Fruit fly (Drosophila melanogaster) whole organism, pupa: ENCODE data around the gene Vdup1.

Source experiments
- CG10348 ChIP-seq: fragments of 200-800 bp; sonication (Bioruptor generic); IDR thresholded peaks from 2 replicates; pipeline ENCODE4 v1.3.6; 2022; ENCODE audit warnings: missing biosample characterization, missing genetic modification characterization
- CG12605 ChIP-seq: fragments of 200-800 bp; sonication (Bioruptor generic); IDR thresholded peaks from 2 replicates; pipeline ENCODE4 v1.3.6; 2022; ENCODE audit warnings: missing biosample characterization, missing genetic modification characterization
- CG13204 ChIP-seq: fragments of 200-800 bp; sonication (Bioruptor generic); optimal IDR thresholded peaks from 2 replicates; lab custom pipeline; 2018; ENCODE audit warnings: missing biosample characterization, mild to moderate bottlenecking, missing genetic modification characterization, moderate library complexity
- CG14655 ChIP-seq: fragments of 200-800 bp; sonication (Bioruptor generic); optimal IDR thresholded peaks from 3 replicates; lab custom pipeline; 2017; ENCODE audit warnings: mild to moderate bottlenecking, missing biosample characterization, missing genetic modification reagents, missing genetic modification characterization
- CG15710 ChIP-seq: fragments of 200-800 bp; sonication (Bioruptor generic); optimal IDR thresholded peaks from 2 replicates; lab custom pipeline; 2018; ENCODE audit warnings: missing biosample characterization, mild to moderate bottlenecking, missing genetic modification characterization, moderate library complexity
- CG17806 ChIP-seq: fragments of 200-800 bp; sonication (Bioruptor generic); optimal IDR thresholded peaks from 2 replicates; lab custom pipeline; 2018; ENCODE audit warnings: missing biosample characterization, mild to moderate bottlenecking, missing genetic modification characterization, moderate library complexity
- CG32121 ChIP-seq: fragments of 200-800 bp; sonication (Bioruptor generic); IDR thresholded peaks from 2 replicates; pipeline ENCODE4 v1.3.6; 2022; ENCODE audit warnings: missing biosample characterization, missing genetic modification characterization
- CG34367 ChIP-seq: fragments of 200-800 bp; sonication (Bioruptor generic); optimal IDR thresholded peaks from 2 replicates; lab custom pipeline; 2018; ENCODE audit warnings: missing biosample characterization, mild to moderate bottlenecking, missing genetic modification characterization
- CG4496 ChIP-seq: fragments of 200-800 bp; sonication (Bioruptor generic); IDR thresholded peaks from 3 replicates; pipeline ENCODE4 v1.3.6; 2022; ENCODE audit warnings: missing biosample characterization, missing genetic modification characterization
- CG8159 ChIP-seq: fragments of 200-800 bp; sonication (Bioruptor generic); optimal IDR thresholded peaks from 3 replicates; lab custom pipeline; 2018; ENCODE audit warnings: missing biosample characterization, mild to moderate bottlenecking, missing genetic modification characterization, moderate library complexity
- CG8301 ChIP-seq: fragments of 200-800 bp; sonication (Bioruptor generic); optimal IDR thresholded peaks from 2 replicates; lab custom pipeline; 2018; ENCODE audit warnings: missing biosample characterization, mild to moderate bottlenecking, missing genetic modification characterization
- CG9948 ChIP-seq: fragments of 200-800 bp; sonication (Bioruptor generic); optimal IDR thresholded peaks from 2 replicates; lab custom pipeline; 2018; ENCODE audit warnings: missing biosample characterization, mild to moderate bottlenecking, missing genetic modification characterization, moderate library complexity
- D1 ChIP-seq: fragments of 200-800 bp; sonication (Bioruptor generic); optimal IDR thresholded peaks from 2 replicates; lab custom pipeline; 2018; ENCODE audit warnings: missing biosample characterization, mild to moderate bottlenecking, missing genetic modification characterization, moderate library complexity
- EcR ChIP-seq: fragments of 200-800 bp; sonication (Bioruptor generic); optimal IDR thresholded peaks from 3 replicates; lab custom pipeline; 2019; ENCODE audit warnings: missing biosample characterization, missing genetic modification characterization, mild to moderate bottlenecking, moderate library complexity, missing genetic modification reagents
- Ets98B ChIP-seq: fragments of 200-800 bp; sonication (Bioruptor generic); IDR thresholded peaks from 2 replicates; pipeline ENCODE4 v1.3.6; 2022; ENCODE audit warnings: missing biosample characterization, missing genetic modification characterization
- Pif1A ChIP-seq: fragments of 200-800 bp; sonication (Bioruptor generic); optimal IDR thresholded peaks from 3 replicates; lab custom pipeline; 2016; ENCODE audit warnings: missing biosample characterization, missing genetic modification characterization
- Pif1B ChIP-seq: fragments of 200-800 bp; sonication (Bioruptor generic); optimal IDR thresholded peaks from 3 replicates; lab custom pipeline; 2016; ENCODE audit warnings: missing biosample characterization, missing genetic modification characterization
- Snoo ChIP-seq: fragments of 200-800 bp; sonication (Bioruptor generic); optimal IDR thresholded peaks from 3 replicates; lab custom pipeline; 2017; ENCODE audit warnings: missing biosample characterization, mild to moderate bottlenecking, missing genetic modification characterization, inconsistent platforms
- fd96Ca ChIP-seq: fragments of 200-800 bp; sonication (Bioruptor generic); IDR thresholded peaks from 3 replicates; pipeline ENCODE4 v1.3.6; 2022; ENCODE audit warnings: missing biosample characterization, missing genetic modification characterization
- gl ChIP-seq: fragments of 200-800 bp; sonication (Bioruptor generic); optimal IDR thresholded peaks from 2 replicates; lab custom pipeline; 2018; ENCODE audit warnings: missing biosample characterization, mild to moderate bottlenecking, missing genetic modification characterization
- rn ChIP-seq: fragments of 200-800 bp; sonication (Bioruptor generic); IDR thresholded peaks from 2 replicates; pipeline ENCODE4 v1.3.6; 2022; ENCODE audit warnings: missing biosample characterization, missing genetic modification characterization

Vdup1 gene

DNA sequence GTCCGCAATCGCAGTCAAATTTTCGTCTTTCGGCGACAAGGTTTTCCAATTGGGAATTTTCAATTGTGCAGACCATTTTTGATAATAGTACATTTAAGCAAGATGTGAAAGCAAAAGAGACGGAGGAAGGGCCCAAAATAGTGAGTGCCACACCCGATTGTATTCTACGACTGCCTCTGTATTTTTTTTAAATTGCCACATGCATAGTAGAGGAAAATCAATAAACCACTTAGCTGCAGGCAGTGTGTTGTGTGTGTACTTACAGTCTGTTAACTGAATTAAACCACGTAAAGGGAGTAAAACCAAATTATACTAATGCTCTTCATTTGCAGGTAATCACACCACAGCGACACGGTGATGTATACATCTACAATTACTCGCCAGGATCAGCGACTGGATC, 7.0 kb downstream of the Vdup1 start:
- TF ChIP-seq CG10348 (GFP tag; lab: Robert Waterston, UW) (no peak), Snoo (no peak)
- TF ChIP-seq, all 21 proteins: peak for 0

- no peak for TF ChIP-seq CG17806 (tag; lab: Kevin White, UChicago)
- no peak for TF ChIP-seq Snoo
- TF ChIP-seq CG34367, result no peak
- TF ChIP-seq CG9948 (tag; lab: Kevin White, UChicago), result no peak
- TF ChIP-seq CG13204 (GFP tag; lab: Kevin White, UChicago), result no peak
- TF ChIP-seq EcR (GFP tag; lab: Kevin White, UChicago), result no peak
These were observed 12.0 kb downstream of the Vdup1 start for dm6 chr3L:166789-167132.

DNA sequence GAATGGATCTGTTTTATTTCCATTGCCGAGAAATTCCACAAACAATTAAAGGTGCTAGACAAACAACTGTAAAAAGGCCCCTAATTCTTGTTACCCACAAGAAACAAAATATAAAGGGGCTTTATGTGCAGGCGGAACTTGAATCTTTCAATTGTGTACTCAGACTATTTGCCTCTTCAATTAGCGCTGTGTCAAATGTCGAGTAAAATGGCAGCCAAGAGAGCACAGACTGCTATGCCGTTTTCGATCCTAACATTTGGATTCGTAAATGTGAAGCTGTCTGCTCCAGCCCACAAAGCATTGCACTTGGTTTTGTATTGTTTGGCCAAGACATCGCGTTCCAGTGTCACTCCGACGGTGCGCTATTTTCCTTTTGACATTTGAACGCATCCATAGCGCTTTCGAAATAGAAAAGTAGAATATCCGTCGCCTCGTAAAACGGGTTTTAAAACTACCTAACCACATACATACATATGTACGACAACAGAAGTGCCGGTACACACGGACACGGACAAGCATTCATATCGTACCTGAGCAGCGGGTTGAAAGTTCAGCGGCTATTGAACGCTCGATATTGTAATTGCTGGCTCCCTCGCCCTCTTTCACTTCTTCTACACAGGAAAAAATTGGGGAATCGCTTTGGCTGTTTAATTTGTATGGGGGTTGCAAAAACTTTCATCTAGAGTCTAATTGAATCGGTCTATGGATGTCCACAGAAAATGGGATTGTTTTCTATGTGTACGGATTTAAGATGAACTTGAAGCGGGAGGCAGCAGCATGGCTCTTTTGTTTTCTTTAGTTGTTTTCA, 12.6 kb downstream of the Vdup1 start:
- no peak for TF ChIP-seq CG32121 (GFP tag; lab: Robert Waterston, UW)
- TF ChIP-seq CG10348 (GFP tag; lab: Robert Waterston, UW), result no peak
- TF ChIP-seq Snoo, result peak; percentile 0
- TF ChIP-seq CG9948 (tag; lab: Kevin White, UChicago), result peak; percentile 48
- 0 out of 3 replicates have a peak, but pooled peaks have one; percentile 63 for TF ChIP-seq CG4496 (GFP tag; lab: Robert Waterston, UW)
- TF ChIP-seq CG13204 (GFP tag; lab: Kevin White, UChicago), result peak; percentile 62
- TF ChIP-seq CG8301 (tag; lab: Kevin White, UChicago), result peak; percentile 49
- TF ChIP-seq EcR (GFP tag; lab: Kevin White, UChicago), result peak; percentile 50
- TF ChIP-seq CG14655, result no peak
- peak; percentile 59 for TF ChIP-seq Ets98B (GFP tag; lab: Robert Waterston, UW)
- no peak for TF ChIP-seq rn
- TF ChIP-seq CG17806 (tag; lab: Kevin White, UChicago), result peak; percentile 27
- peak; percentile 68 for TF ChIP-seq Pif1A
- peak; percentile 15 for TF ChIP-seq CG15710 (tag; lab: Kevin White, UChicago)
- TF ChIP-seq D1 (tag; lab: Kevin White, UChicago), result no peak
- TF ChIP-seq fd96Ca, result peak; percentile 57; the same call in 1 of the 3 replicates
- peak; percentile 46; the same call in 1 of the 2 replicates for TF ChIP-seq CG12605 (GFP tag; lab: Robert Waterston, UW)
- no peak for TF ChIP-seq Pif1B (GFP tag; lab: Kevin White, UChicago)
- no peak for TF ChIP-seq CG34367
- peak; percentile 55 for TF ChIP-seq CG8159 (tag; lab: Kevin White, UChicago)
- TF ChIP-seq gl (tag; lab: Kevin White, UChicago), result no peak

DNA sequence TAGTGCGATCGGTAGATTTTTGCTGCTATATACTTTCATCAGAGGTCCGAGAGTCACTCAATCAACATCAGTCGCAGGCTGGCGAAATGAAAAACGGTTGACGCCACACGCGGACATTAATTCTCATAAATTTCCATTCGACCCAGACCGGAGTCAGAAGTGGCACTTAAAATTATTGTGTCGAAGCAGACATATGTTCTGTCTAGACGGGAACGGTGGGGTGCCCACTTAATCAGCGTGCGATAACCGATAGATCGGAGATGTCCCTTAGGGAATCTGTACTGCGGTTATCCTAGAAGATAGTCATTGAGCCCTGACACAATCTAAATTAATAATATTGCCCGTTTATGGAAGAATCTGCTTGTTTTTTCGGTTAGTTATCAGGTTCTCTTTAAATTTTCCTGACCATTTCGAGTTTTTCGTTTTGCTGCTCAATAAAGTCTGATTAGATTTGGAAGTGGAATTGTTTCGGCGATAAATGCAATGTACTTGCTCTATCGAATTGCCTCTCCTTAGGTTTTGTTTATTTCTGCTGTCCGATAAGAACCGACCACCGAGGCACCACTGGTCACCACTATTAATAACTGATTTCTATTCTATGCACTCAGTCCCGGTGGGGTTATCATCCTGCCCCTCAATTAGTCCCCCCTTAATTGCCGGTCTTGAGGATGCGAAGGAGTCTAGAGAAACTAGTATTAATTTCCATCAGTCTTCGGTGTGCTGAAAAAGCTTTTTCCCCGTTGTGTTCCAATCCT, 16.8 kb downstream of the Vdup1 start:
- no peak for TF ChIP-seq rn

DNA sequence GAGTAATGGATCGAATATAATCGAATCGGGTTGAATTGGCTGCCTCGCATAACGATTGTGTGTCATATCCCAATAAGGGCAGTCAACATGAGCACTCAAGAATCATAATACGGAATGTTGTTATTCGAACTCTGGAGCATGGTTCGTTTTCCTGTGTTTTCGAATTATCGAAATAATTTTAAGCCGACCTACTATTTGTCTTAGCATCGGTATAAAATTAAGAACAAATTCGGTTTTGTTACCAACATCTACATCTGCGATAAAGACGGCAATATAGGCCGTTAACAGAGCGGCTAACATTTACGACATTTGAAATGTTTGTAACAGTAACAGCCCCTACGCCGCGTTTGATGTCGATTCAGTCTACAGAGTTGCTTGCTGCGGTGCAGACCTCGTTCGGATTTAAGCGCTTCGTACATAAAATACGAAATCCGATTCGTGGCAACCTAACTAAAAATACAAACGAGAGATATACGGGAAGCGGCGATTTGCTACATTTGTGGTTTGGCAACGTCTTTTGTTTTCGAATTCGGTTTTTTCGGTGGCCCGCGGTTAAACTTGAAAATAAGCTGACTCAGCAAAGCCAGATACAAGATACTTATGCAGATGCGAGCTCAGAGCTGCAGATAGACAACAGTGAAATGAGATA, 18.2 kb downstream of the Vdup1 start:
- 0 out of 2 replicates have a peak, but pooled peaks have one; percentile 34 for TF ChIP-seq CG12605 (GFP tag; lab: Robert Waterston, UW)
- TF ChIP-seq CG9948 (tag; lab: Kevin White, UChicago), result no peak
- no peak for TF ChIP-seq EcR (GFP tag; lab: Kevin White, UChicago)
- TF ChIP-seq CG32121 (GFP tag; lab: Robert Waterston, UW), result no peak
- no peak for TF ChIP-seq CG4496 (GFP tag; lab: Robert Waterston, UW)
- TF ChIP-seq CG8301 (tag; lab: Kevin White, UChicago), result no peak
- no peak for TF ChIP-seq CG13204 (GFP tag; lab: Kevin White, UChicago)
- no peak for TF ChIP-seq CG14655
- TF ChIP-seq Snoo, result peak; percentile 19
- TF ChIP-seq fd96Ca, result 0 out of 3 replicates have a peak, but pooled peaks have one; percentile 7
- TF ChIP-seq Ets98B (GFP tag; lab: Robert Waterston, UW), result peak; percentile 11; the same call in 1 of the 2 replicates
- no peak for TF ChIP-seq CG15710 (tag; lab: Kevin White, UChicago)
- no peak for TF ChIP-seq CG17806 (tag; lab: Kevin White, UChicago)
- peak; percentile 3 for TF ChIP-seq Pif1B (GFP tag; lab: Kevin White, UChicago)
- TF ChIP-seq gl (tag; lab: Kevin White, UChicago), result no peak
- TF ChIP-seq CG8159 (tag; lab: Kevin White, UChicago), result no peak
- TF ChIP-seq D1 (tag; lab: Kevin White, UChicago), result no peak
- no peak for TF ChIP-seq CG34367
- TF ChIP-seq CG10348 (GFP tag; lab: Robert Waterston, UW), result no peak
- TF ChIP-seq rn, result no peak
- no peak for TF ChIP-seq Pif1A
- TF ChIP-seq, all 21 proteins: peak for 5
